Worm (Caenorhabditis elegans) whole organism, young adult: ENCODE data around the gene mod-1.
A peak's percentile ranks its signal among the peaks of the same experiment; 100 is the strongest.
"Not testable (repeated sequence)": the region's sequence is repeated elsewhere in the genome, so short reads cannot be mapped to it uniquely, and the experiment has no call there.

Experiments
- B0019.2 ChIP-seq: fragments of 200-800 bp; sonication (Bioruptor generic); conservative IDR thresholded peaks from 2 replicates; pipeline ENCODE4 v1.3.6; 2022; ENCODE audit warnings: missing genetic modification reagents, missing genetic modification characterization, missing compliant biosample characterization
- B0261.1 ChIP-seq: sonication (generic microtip); optimal IDR thresholded peaks from 2 replicates; lab custom pipeline; 2016; ENCODE audit warnings: mild to moderate bottlenecking, missing genetic modification characterization, moderate library complexity, missing compliant biosample characterization
- B0336.3 ChIP-seq: fragments of 200-800 bp; sonication (Bioruptor generic); IDR thresholded peaks from 2 replicates; pipeline ENCODE4 v1.3.6; 2022; ENCODE audit warnings: missing genetic modification characterization, missing compliant biosample characterization
- F23B12.7 ChIP-seq: sonication (generic microtip); optimal IDR thresholded peaks from 2 replicates; lab custom pipeline; 2017; ENCODE audit warnings: missing genetic modification characterization, mild to moderate bottlenecking, missing compliant biosample characterization, antibody characterized with exemption, moderate library complexity; ENCODE audit not compliant: insufficient read depth
- K11D2.4 ChIP-seq: fragments of 200-800 bp; sonication (Bioruptor generic); IDR thresholded peaks from 2 replicates; pipeline ENCODE4 v1.3.6; 2022; ENCODE audit warnings: missing genetic modification reagents, missing genetic modification characterization, missing compliant biosample characterization
- T07F8.4 ChIP-seq: sonication (generic microtip); optimal IDR thresholded peaks from 2 replicates; lab custom pipeline; 2016; ENCODE audit warnings: mild to moderate bottlenecking, missing genetic modification characterization, moderate library complexity, missing compliant biosample characterization
- Y67H2A.10 ChIP-seq: fragments of 200-800 bp; sonication (Bioruptor generic); conservative IDR thresholded peaks from 2 replicates; pipeline ENCODE4 v1.3.6; 2022; ENCODE audit warnings: missing genetic modification reagents, missing genetic modification characterization, missing compliant biosample characterization
- aptf-2 ChIP-seq: fragments of 200-800 bp; sonication (Bioruptor generic); conservative IDR thresholded peaks from 2 replicates; pipeline ENCODE4 v1.3.6; 2022; ENCODE audit warnings: missing genetic modification reagents, missing genetic modification characterization, missing compliant biosample characterization
- aptf-3 ChIP-seq: fragments of 200-800 bp; sonication (Bioruptor generic); IDR thresholded peaks from 2 replicates; pipeline ENCODE4 v1.3.6; 2022; ENCODE audit warnings: missing genetic modification characterization, missing compliant biosample characterization
- bed-2 ChIP-seq: fragments of 200-800 bp; sonication (Bioruptor generic); IDR thresholded peaks from 2 replicates; pipeline ENCODE4 v1.3.6; 2022; ENCODE audit warnings: missing genetic modification reagents, missing genetic modification characterization, missing compliant biosample characterization
- ceh-100 ChIP-seq: fragments of 200-800 bp; sonication (Bioruptor generic); IDR thresholded peaks from 2 replicates; pipeline ENCODE4 v1.3.6; 2022; ENCODE audit warnings: missing genetic modification reagents, missing genetic modification characterization, missing compliant biosample characterization
- ceh-40 ChIP-seq: fragments of 200-800 bp; sonication (Bioruptor generic); IDR thresholded peaks from 2 replicates; pipeline ENCODE4 v1.3.6; 2022; ENCODE audit warnings: missing genetic modification characterization, missing compliant biosample characterization
- ceh-79 ChIP-seq: sonication (generic microtip); optimal IDR thresholded peaks from 2 replicates; lab custom pipeline; 2017; ENCODE audit warnings: mild to moderate bottlenecking, missing genetic modification characterization, missing compliant biosample characterization
- die-1 ChIP-seq: sonication (generic microtip); optimal IDR thresholded peaks from 2 replicates; lab custom pipeline; 2016; ENCODE audit warnings: missing genotype, mild to moderate bottlenecking, missing genetic modification characterization, missing compliant biosample characterization
- dox-1 ChIP-seq: fragments of 200-800 bp; sonication (Bioruptor generic); IDR thresholded peaks from 2 replicates; pipeline ENCODE4 v1.3.6; 2022; ENCODE audit warnings: missing genetic modification reagents, missing genetic modification characterization, missing compliant biosample characterization
- efl-1 ChIP-seq: fragments of 150-350 bp; optimal IDR thresholded peaks from 2 replicates; lab custom pipeline; 2014; ENCODE audit warnings: missing biosample characterization, missing genetic modification reagents, missing genetic modification characterization
- ekl-4 ChIP-seq: fragments of 200-800 bp; sonication (Bioruptor generic); IDR thresholded peaks from 2 replicates; pipeline ENCODE4 v1.3.6; 2022; ENCODE audit warnings: missing genetic modification reagents, missing genetic modification characterization, missing compliant biosample characterization
- hlh-12 ChIP-seq: sonication (generic microtip); optimal IDR thresholded peaks from 2 replicates; lab custom pipeline; 2016; ENCODE audit warnings: missing genetic modification characterization, missing compliant biosample characterization
- hmg-1.2 ChIP-seq: fragments of 200-800 bp; sonication (Bioruptor generic); IDR thresholded peaks from 2 replicates; pipeline ENCODE4 v1.3.6; 2022; ENCODE audit warnings: missing genetic modification reagents, missing genetic modification characterization, missing compliant biosample characterization
- hsf-1 ChIP-seq: fragments of 200-800 bp; sonication (Bioruptor generic); IDR thresholded peaks from 2 replicates; pipeline ENCODE4 v1.3.6; 2022; ENCODE audit warnings: missing genetic modification reagents, missing genetic modification characterization, missing compliant biosample characterization
- let-607 ChIP-seq, 2 experiments: fragments of 200-800 bp in 1 of 2; sonication (Bioruptor generic) in 1 of 2; sonication (generic microtip) in 1 of 2; optimal IDR thresholded peaks; 2 replicates each; lab custom pipeline; 2016 to 2018; ENCODE audit warnings: mild to moderate bottlenecking in 2 of 2, missing compliant biosample characterization in 2 of 2, missing genetic modification characterization in 2 of 2, moderate library complexity in 2 of 2, missing genotype in 1 of 2
- lin-26 ChIP-seq: fragments of 200-800 bp; sonication (Bioruptor generic); IDR thresholded peaks from 2 replicates; pipeline ENCODE4 v1.3.6; 2022; ENCODE audit warnings: missing genetic modification reagents, missing genetic modification characterization, missing compliant biosample characterization
- madf-6 ChIP-seq: fragments of 200-800 bp; sonication (Bioruptor generic); IDR thresholded peaks from 2 replicates; pipeline ENCODE4 v1.3.6; 2022; ENCODE audit warnings: missing genetic modification reagents, missing genetic modification characterization, missing compliant biosample characterization
- mel-28 ChIP-seq: sonication (generic microtip); optimal IDR thresholded peaks from 2 replicates; lab custom pipeline; 2016; ENCODE audit warnings: borderline replicate concordance, mild to moderate bottlenecking, missing genetic modification characterization, missing compliant biosample characterization
- mxl-1 ChIP-seq: sonication (generic microtip); optimal IDR thresholded peaks from 2 replicates; lab custom pipeline; 2016; ENCODE audit warnings: missing genetic modification characterization, missing compliant biosample characterization
- nfya-1 ChIP-seq: sonication (generic microtip); optimal IDR thresholded peaks from 2 replicates; lab custom pipeline; 2017; ENCODE audit warnings: antibody characterized with exemption, missing compliant biosample characterization, missing genetic modification characterization, borderline replicate concordance; ENCODE audit not compliant: insufficient read depth
- nhr-120 ChIP-seq: fragments of 200-800 bp; sonication (Bioruptor generic); IDR thresholded peaks from 2 replicates; pipeline ENCODE4 v1.3.6; 2022; ENCODE audit warnings: missing genetic modification characterization, missing compliant biosample characterization
- nhr-179 ChIP-seq: sonication (generic microtip); optimal IDR thresholded peaks from 2 replicates; lab custom pipeline; 2016; ENCODE audit warnings: mild to moderate bottlenecking, missing genetic modification characterization, missing compliant biosample characterization
- rcor-1 ChIP-seq: fragments of 200-800 bp; sonication (Bioruptor generic); IDR thresholded peaks from 2 replicates; pipeline ENCODE4 v1.3.6; 2022; ENCODE audit warnings: missing genetic modification reagents, missing genetic modification characterization, missing compliant biosample characterization
- repo-1 ChIP-seq: sonication (generic microtip); optimal IDR thresholded peaks from 2 replicates; lab custom pipeline; 2017; ENCODE audit warnings: mild to moderate bottlenecking, missing genetic modification characterization, missing compliant biosample characterization
- sdz-38 ChIP-seq: sonication (generic microtip); optimal IDR thresholded peaks from 2 replicates; lab custom pipeline; 2016; ENCODE audit warnings: missing genotype, missing genetic modification characterization, missing compliant biosample characterization
- sea-2 ChIP-seq: fragments of 200-800 bp; sonication (Bioruptor generic); IDR thresholded peaks from 2 replicates; pipeline ENCODE4 v1.3.6; 2022; ENCODE audit warnings: missing genetic modification characterization, missing compliant biosample characterization
- snpc-3.4 ChIP-seq: sonication (generic microtip); optimal IDR thresholded peaks from 2 replicates; lab custom pipeline; 2017; ENCODE audit warnings: missing genetic modification characterization, mild to moderate bottlenecking, missing compliant biosample characterization, antibody characterized with exemption, moderate library complexity, missing genotype, missing genetic modification reagents
- snpc-4 ChIP-seq, 5 experiments: fragments of 150-350 bp in 1 of 5; sonication (generic microtip) in 4 of 5; optimal IDR thresholded peaks; 2 replicates each; lab custom pipeline; 2014 to 2018; ENCODE audit warnings: missing genetic modification characterization in 5 of 5, missing biosample characterization in 3 of 5, antibody characterized with exemption in 2 of 5, mild to moderate bottlenecking in 2 of 5, missing compliant biosample characterization in 2 of 5, missing genotype in 2 of 5, moderate library complexity in 2 of 5, missing genetic modification reagents in 1 of 5
- unc-130 ChIP-seq: sonication (generic microtip); optimal IDR thresholded peaks from 2 replicates; lab custom pipeline; 2016; ENCODE audit warnings: missing genetic modification reagents, missing genetic modification characterization, missing compliant biosample characterization
- xnd-1 ChIP-seq: sonication (generic microtip); optimal IDR thresholded peaks from 2 replicates; lab custom pipeline; 2016; ENCODE audit warnings: missing genotype, missing genetic modification reagents, missing genetic modification characterization, missing compliant biosample characterization
- zfh-2 ChIP-seq: fragments of 200-800 bp; sonication (Bioruptor generic); conservative IDR thresholded peaks from 2 replicates; pipeline ENCODE4 v1.3.6; 2022; ENCODE audit warnings: missing genetic modification reagents, missing genetic modification characterization, missing compliant biosample characterization
- ztf-18 ChIP-seq: sonication (generic microtip); optimal IDR thresholded peaks from 2 replicates; lab custom pipeline; 2016; ENCODE audit warnings: missing genotype, mild to moderate bottlenecking, missing genetic modification characterization, missing compliant biosample characterization
- ztf-26 ChIP-seq: sonication (generic microtip); optimal IDR thresholded peaks from 2 replicates; lab custom pipeline; 2017; ENCODE audit warnings: missing genetic modification characterization, missing compliant biosample characterization
- ztf-28 ChIP-seq: fragments of 200-800 bp; sonication (Bioruptor generic); IDR thresholded peaks from 2 replicates; pipeline ENCODE4 v1.3.6; 2022; ENCODE audit warnings: missing genetic modification reagents, missing genetic modification characterization, missing compliant biosample characterization

mod-1 gene

ce11 chrV:8928967-8929366 lies 15.1 kb upstream of the mod-1 start, which contains the start of gene H14N18.4:
H14N18.4 (minus strand) TSS chrV:8928978.
- TF ChIP-seq B0019.2 (no peak), dox-1 (GFP tag; lab: Robert Waterston, UW) (no peak), ceh-40 (GFP tag; lab: Robert Waterston, UW) (no peak), lin-26 (GFP tag; lab: Robert Waterston, UW) (no peak), die-1 (tag; lab: Kevin White, UChicago) (no peak), ztf-26 (tag; lab: Kevin White, UChicago) (no peak), xnd-1 (tag; lab: Kevin White, UChicago) (no peak), zfh-2 (no peak), mxl-1 (tag; lab: Kevin White, UChicago) (no peak), nhr-179 (tag; lab: Kevin White, UChicago) (no peak), ztf-28 (GFP tag; lab: Robert Waterston, UW) (no peak), sea-2 (GFP tag; lab: Robert Waterston, UW) (no peak), K11D2.4 (GFP tag; lab: Robert Waterston, UW) (no peak), hsf-1 (GFP tag; lab: Robert Waterston, UW) (no peak), mel-28 (no peak), repo-1 (no peak), hlh-12 (tag; lab: Kevin White, UChicago) (no peak), ceh-79 (tag; lab: Kevin White, UChicago) (no peak)

DNA sequence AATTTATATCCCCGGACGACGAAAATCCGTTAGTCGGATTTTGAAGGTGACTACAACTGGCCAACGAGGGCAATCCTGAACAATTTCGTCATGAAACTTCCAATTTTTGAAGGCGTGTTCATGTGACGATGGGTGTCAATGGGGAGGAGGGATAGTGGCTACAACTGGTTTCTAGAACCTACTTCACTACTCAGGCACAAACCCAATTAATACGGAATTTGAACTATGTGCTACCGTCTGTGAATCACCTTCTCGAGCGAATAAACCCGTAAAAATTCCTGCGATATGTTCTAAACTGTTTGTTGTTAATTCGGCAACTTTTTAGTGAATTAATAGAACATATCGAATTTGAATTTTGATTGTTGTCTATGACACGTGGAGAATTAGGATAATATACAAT lies 13.9 kb upstream of the mod-1 start:
- no peak for TF ChIP-seq T07F8.4 (tag; lab: Kevin White, UChicago)
- no peak for TF ChIP-seq hmg-1.2 (GFP tag; lab: Robert Waterston, UW)
- TF ChIP-seq sdz-38 (tag; lab: Kevin White, UChicago): no peak
- no peak for TF ChIP-seq ceh-100 (GFP tag; lab: Robert Waterston, UW)
- no peak for TF ChIP-seq nhr-179 (tag; lab: Kevin White, UChicago)
- TF ChIP-seq F23B12.7 (tag; lab: Kevin White, UChicago): no peak
- no peak for TF ChIP-seq ztf-18 (tag; lab: Kevin White, UChicago)
- TF ChIP-seq snpc-3.4 (tag; lab: Kevin White, UChicago): no peak
- no peak for TF ChIP-seq B0261.1 (tag; lab: Kevin White, UChicago)
- no peak for TF ChIP-seq ceh-79 (tag; lab: Kevin White, UChicago)
- no peak for TF ChIP-seq aptf-2
- no peak for TF ChIP-seq Y67H2A.10
- TF ChIP-seq nhr-120 (GFP tag; lab: Robert Waterston, UW): no peak
- TF ChIP-seq xnd-1 (tag; lab: Kevin White, UChicago): no peak
- TF ChIP-seq bed-2 (GFP tag; lab: Robert Waterston, UW): no peak

- not testable (repeated sequence) for TF ChIP-seq snpc-4 (GFP tag; optimal IDR thresholded peaks at IDR 0.05; lab: Kevin White, UChicago)
- TF ChIP-seq snpc-4 (tag; optimal IDR thresholded peaks at IDR 0.05; lab: Kevin White, UChicago): peak in 3 of 4 experiments; percentile 2 to 92 (median 89)
- TF ChIP-seq hmg-1.2 (GFP tag; lab: Robert Waterston, UW): 0 out of 2 replicates have a peak, but pooled peaks have one; percentile 21
- TF ChIP-seq, all 124 proteins: peak for 2; not testable (repeated sequence) for 122
These were observed 10.1 kb upstream of the mod-1 start for ce11 chrV:8923976-8924375.

DNA sequence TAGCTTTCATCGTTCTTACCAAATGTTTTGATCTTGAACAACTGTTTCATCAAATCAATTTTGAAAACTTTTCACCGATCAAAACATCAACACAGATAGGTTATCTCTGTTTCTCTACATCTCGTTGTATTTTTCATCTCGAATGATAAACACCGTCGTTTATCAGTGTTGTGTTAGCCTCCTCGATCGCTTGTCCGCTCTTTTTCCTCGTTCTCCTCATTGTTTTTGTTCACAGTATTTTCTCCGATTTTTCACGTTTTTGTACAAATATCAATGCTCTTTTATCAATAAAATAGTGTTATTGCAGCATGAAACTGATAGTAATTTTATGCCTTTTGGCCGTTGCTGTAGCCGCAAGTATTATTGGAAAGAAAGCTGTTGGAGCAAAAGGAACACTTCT lies 8.9 kb upstream of the mod-1 start, which contains the start of gene ttr-47:
TSS of gene ttr-47 (plus strand) at position 308 of the 400 bp plus-strand sequence.
- no peak for TF ChIP-seq let-607 (tag; optimal IDR thresholded peaks at IDR 0.05; lab: Kevin White, UChicago)
- no peak for TF ChIP-seq unc-130 (GFP tag; lab: Kevin White, UChicago)
- no peak for TF ChIP-seq rcor-1 (GFP tag; lab: Robert Waterston, UW)
- no peak for TF ChIP-seq sea-2 (GFP tag; lab: Robert Waterston, UW)
- TF ChIP-seq B0336.3: no peak
- TF ChIP-seq nfya-1 (tag; lab: Kevin White, UChicago): no peak
- no peak for TF ChIP-seq madf-6 (GFP tag; lab: Robert Waterston, UW)
- no peak for TF ChIP-seq ekl-4
- TF ChIP-seq bed-2 (GFP tag; lab: Robert Waterston, UW): no peak
- no peak for TF ChIP-seq efl-1
- TF ChIP-seq aptf-3 (GFP tag; lab: Robert Waterston, UW): no peak
- TF ChIP-seq sdz-38 (tag; lab: Kevin White, UChicago): no peak
